Worm (Caenorhabditis elegans) whole organism, L3 larva: Measurements from ENCODE around the gene F58A3.4.

ENCODE experiments used
- ZK546.5 ChIP-seq: sonication (generic microtip); optimal IDR thresholded peaks from 2 replicates; lab custom pipeline; 2017; ENCODE audit warnings: missing biosample characterization, missing genetic modification characterization
- aly-2 ChIP-seq: fragments of 150-350 bp; optimal IDR thresholded peaks from 2 replicates; lab custom pipeline; 2014; ENCODE audit warnings: missing biosample characterization, missing genetic modification characterization
- ama-1 ChIP-seq: fragments of 150-350 bp; optimal IDR thresholded peaks from 2 replicates; lab custom pipeline; 2018
- ceh-28 ChIP-seq: fragments of 150-350 bp; optimal IDR thresholded peaks from 2 replicates; lab custom pipeline; 2014; ENCODE audit warnings: missing biosample characterization, missing genetic modification reagents, missing genetic modification characterization
- ceh-82 ChIP-seq: fragments of 150-350 bp; optimal IDR thresholded peaks from 2 replicates; lab custom pipeline; 2014; ENCODE audit warnings: missing biosample characterization, missing genetic modification characterization
- ceh-9 ChIP-seq: sonication (generic microtip); optimal IDR thresholded peaks from 2 replicates; lab custom pipeline; 2018; ENCODE audit warnings: missing biosample characterization, missing genetic modification characterization
- daf-12 ChIP-seq: fragments of 150-350 bp; optimal IDR thresholded peaks from 2 replicates; lab custom pipeline; 2014; ENCODE audit warnings: missing biosample characterization, missing genetic modification reagents, missing genetic modification characterization
- elt-2 ChIP-seq: sonication (generic microtip); optimal IDR thresholded peaks from 2 replicates; lab custom pipeline; 2016; ENCODE audit warnings: missing genetic modification reagents, mild to moderate bottlenecking, missing genetic modification characterization, missing compliant biosample characterization
- elt-3 ChIP-seq, 3 experiments: fragments of 150-350 bp in 1 of 3; sonication (generic microtip) in 2 of 3; optimal IDR thresholded peaks; 2 replicates in 2 of 3; 4 replicates in 1 of 3; lab custom pipeline; 2014 to 2017; ENCODE audit warnings: missing biosample characterization in 3 of 3, missing genetic modification characterization in 3 of 3
- eor-1 ChIP-seq, 2 experiments: fragments of 150-350 bp; optimal IDR thresholded peaks; 2 replicates each; lab custom pipeline; 2014 to 2018; ENCODE audit warnings: missing biosample characterization in 2 of 2, missing genetic modification characterization in 2 of 2
- fkh-10 ChIP-seq: sonication (generic microtip); optimal IDR thresholded peaks from 2 replicates; lab custom pipeline; 2017; ENCODE audit warnings: missing biosample characterization, missing genetic modification reagents, missing genetic modification characterization
- fos-1 ChIP-seq: fragments of 150-350 bp; optimal IDR thresholded peaks from 2 replicates; lab custom pipeline; 2014; ENCODE audit warnings: missing biosample characterization, missing genetic modification characterization
- hmg-11 ChIP-seq: sonication (generic microtip); optimal IDR thresholded peaks from 2 replicates; lab custom pipeline; 2016; ENCODE audit warnings: missing genetic modification characterization, missing compliant biosample characterization
- jun-1 ChIP-seq: fragments of 150-350 bp; optimal IDR thresholded peaks from 2 replicates; lab custom pipeline; 2014; ENCODE audit warnings: missing biosample characterization, missing genetic modification reagents, missing genetic modification characterization
- lin-15B ChIP-seq: fragments of 150-350 bp; optimal IDR thresholded peaks from 2 replicates; lab custom pipeline; 2014; ENCODE audit warnings: missing biosample characterization, missing genetic modification characterization
- lin-39 ChIP-seq: fragments of 150-350 bp; optimal IDR thresholded peaks from 2 replicates; lab custom pipeline; 2018; ENCODE audit warnings: missing biosample characterization, missing genetic modification reagents, missing genetic modification characterization
- lsy-12 ChIP-seq: sonication (generic microtip); optimal IDR thresholded peaks from 2 replicates; lab custom pipeline; 2016; ENCODE audit warnings: mild to moderate bottlenecking, missing genetic modification characterization, missing compliant biosample characterization
- mdl-1 ChIP-seq: fragments of 150-350 bp; optimal IDR thresholded peaks from 2 replicates; lab custom pipeline; 2014; ENCODE audit warnings: missing biosample characterization, missing genetic modification characterization
- mml-1 ChIP-seq: fragments of 150-350 bp; sonication (generic microtip); optimal IDR thresholded peaks from 3 replicates; lab custom pipeline; 2014; ENCODE audit warnings: missing biosample characterization, missing genetic modification characterization
- nfya-1 ChIP-seq: sonication (generic microtip); optimal IDR thresholded peaks from 2 replicates; lab custom pipeline; 2017; ENCODE audit warnings: missing genetic modification characterization, mild to moderate bottlenecking, missing compliant biosample characterization, antibody characterized with exemption, moderate library complexity; ENCODE audit not compliant: insufficient read depth
- nhr-11 ChIP-seq: fragments of 150-350 bp; optimal IDR thresholded peaks from 2 replicates; lab custom pipeline; 2014; ENCODE audit warnings: missing biosample characterization, missing genetic modification characterization
- nhr-12 ChIP-seq: fragments of 150-350 bp; optimal IDR thresholded peaks from 2 replicates; lab custom pipeline; 2014; ENCODE audit warnings: missing biosample characterization, missing genetic modification characterization
- nhr-23 ChIP-seq: fragments of 150-350 bp; optimal IDR thresholded peaks from 2 replicates; lab custom pipeline; 2014; ENCODE audit warnings: missing biosample characterization, missing genetic modification reagents, missing genetic modification characterization
- nhr-237 ChIP-seq: fragments of 150-350 bp; optimal IDR thresholded peaks from 2 replicates; lab custom pipeline; 2014; ENCODE audit warnings: missing biosample characterization, missing genetic modification characterization
- nhr-25 ChIP-seq: sonication (generic microtip); optimal IDR thresholded peaks from 2 replicates; lab custom pipeline; 2017; ENCODE audit warnings: missing biosample characterization, missing genetic modification characterization
- nhr-28 ChIP-seq: fragments of 150-350 bp; optimal IDR thresholded peaks from 2 replicates; lab custom pipeline; 2014; ENCODE audit warnings: missing biosample characterization, missing genetic modification characterization
- nhr-43 ChIP-seq: sonication (generic microtip); optimal IDR thresholded peaks from 2 replicates; lab custom pipeline; 2016; ENCODE audit warnings: mild to moderate bottlenecking, missing genetic modification characterization, missing compliant biosample characterization; ENCODE audit not compliant: poor library complexity, severe bottlenecking
- nhr-67 ChIP-seq: fragments of 150-350 bp; optimal IDR thresholded peaks from 2 replicates; lab custom pipeline; 2014; ENCODE audit warnings: missing biosample characterization, missing genetic modification characterization
- nhr-76 ChIP-seq: fragments of 150-350 bp; sonication (generic microtip); optimal IDR thresholded peaks from 5 replicates; lab custom pipeline; 2014; ENCODE audit warnings: missing biosample characterization, missing genetic modification characterization
- nhr-77 ChIP-seq: fragments of 150-350 bp; optimal IDR thresholded peaks from 2 replicates; lab custom pipeline; 2014; ENCODE audit warnings: missing biosample characterization, missing genetic modification characterization
- pha-4 ChIP-seq: fragments of 150-350 bp; optimal IDR thresholded peaks from 2 replicates; lab custom pipeline; 2014; ENCODE audit warnings: missing biosample characterization, missing genetic modification reagents, missing genetic modification characterization
- pqm-1 ChIP-seq: fragments of 150-350 bp; optimal IDR thresholded peaks from 2 replicates; lab custom pipeline; 2017; ENCODE audit warnings: missing biosample characterization, missing genetic modification characterization, inconsistent platforms
- skn-1 ChIP-seq: fragments of 150-350 bp; optimal IDR thresholded peaks from 2 replicates; lab custom pipeline; 2014; ENCODE audit warnings: missing biosample characterization, missing genetic modification characterization
- snpc-4 ChIP-seq: fragments of 150-350 bp; optimal IDR thresholded peaks from 2 replicates; lab custom pipeline; 2014; ENCODE audit warnings: missing biosample characterization, missing genetic modification characterization
- unc-39 ChIP-seq: sonication (generic microtip); optimal IDR thresholded peaks from 4 replicates; lab custom pipeline; 2017; ENCODE audit warnings: missing biosample characterization, missing genetic modification characterization
- unc-62 ChIP-seq: fragments of 150-350 bp; sonication (generic microtip); optimal IDR thresholded peaks from 4 replicates; lab custom pipeline; 2014; ENCODE audit warnings: missing biosample characterization, missing genetic modification reagents, missing genetic modification characterization
- zag-1 ChIP-seq: fragments of 150-350 bp; optimal IDR thresholded peaks from 2 replicates; lab custom pipeline; 2014; ENCODE audit warnings: missing biosample characterization, missing genetic modification characterization
- ztf-4 ChIP-seq: fragments of 150-350 bp; optimal IDR thresholded peaks from 2 replicates; lab custom pipeline; 2014; ENCODE audit warnings: missing biosample characterization, missing genetic modification characterization

Gene F58A3.4

DNA sequence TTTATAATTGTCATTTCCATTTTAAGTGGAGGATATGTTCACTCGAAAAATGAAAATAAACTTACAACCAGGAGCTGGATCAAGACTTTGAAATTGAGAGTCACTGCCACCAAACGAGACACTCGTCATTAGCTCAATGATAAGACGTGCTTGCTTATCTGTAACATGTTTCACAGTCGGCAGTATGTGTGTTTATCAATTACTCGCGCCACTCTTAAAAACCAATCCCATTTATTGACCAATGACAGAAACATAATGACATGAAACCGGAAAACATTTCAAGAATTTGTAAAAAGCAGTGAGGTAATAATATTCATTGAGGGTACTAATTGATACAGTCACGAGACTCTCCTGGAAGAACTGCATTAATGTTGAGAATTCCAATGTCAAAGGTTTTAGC, 2.4 kb downstream of the F58A3.4 start, which contains the start of gene del-5:
Gene del-5, minus strand, starts transcription at position 130 of the 400 bp plus-strand sequence.
- TF ChIP-seq ZK546.5 (no peak), nhr-76 (tag; lab: Kevin White, UChicago) (no peak), nhr-67 (tag; lab: Kevin White, UChicago) (no peak), ceh-82 (tag; lab: Kevin White, UChicago) (no peak), mml-1 (tag; lab: Kevin White, UChicago) (no peak), fos-1 (no peak), elt-2 (tag; lab: Kevin White, UChicago) (peak; percentile 90), pqm-1 (peak; percentile 84), lin-15B (no peak), zag-1 (tag; lab: Kevin White, UChicago) (no peak), nhr-77 (tag; lab: Kevin White, UChicago) (no peak), ama-1 (lab: Kevin White, UChicago) (no peak), nhr-25 (tag; lab: Kevin White, UChicago) (no peak), nhr-23 (no peak), lin-39 (tag; lab: Kevin White, UChicago) (no peak), nhr-237 (tag; lab: Kevin White, UChicago) (no peak), nhr-28 (tag; lab: Kevin White, UChicago) (no peak), nfya-1 (peak; percentile 16), daf-12 (tag; lab: Kevin White, UChicago) (no peak), ztf-4 (tag; lab: Kevin White, UChicago) (no peak), nhr-43 (tag; lab: Kevin White, UChicago) (no peak), ceh-28 (tag; lab: Kevin White, UChicago) (no peak), nhr-11 (no peak), unc-39 (no peak), unc-62 (GFP tag; lab: Kevin White, UChicago) (no peak), aly-2 (tag; lab: Kevin White, UChicago) (no peak), jun-1 (tag; lab: Kevin White, UChicago) (peak; percentile 6), pha-4 (tag; lab: Kevin White, UChicago) (no peak), fkh-10 (GFP tag; lab: Kevin White, UChicago) (no peak), hmg-11 (tag; lab: Kevin White, UChicago) (no peak), eor-1 (tag; optimal IDR thresholded peaks at IDR 0.05; lab: Kevin White, UChicago) (no peak)

DNA sequence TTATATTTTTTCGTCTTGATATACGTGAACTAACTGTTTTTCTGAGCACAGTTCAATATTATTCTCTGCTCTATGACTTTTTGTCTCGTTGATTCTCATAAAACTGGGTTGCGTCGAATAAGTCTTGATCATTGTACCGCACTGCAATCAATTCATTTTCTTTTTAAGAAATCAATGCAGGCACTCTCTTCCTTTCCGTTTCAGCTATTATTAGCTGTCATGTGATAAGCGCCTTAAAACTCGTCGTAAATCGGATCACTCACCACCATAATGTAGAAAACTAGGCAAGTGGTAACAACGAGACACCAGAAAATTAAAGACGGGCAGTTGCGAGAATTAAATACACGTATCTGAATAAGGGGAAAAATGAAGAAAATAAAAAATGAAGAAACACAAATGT, 3.1 kb downstream of the F58A3.4 start:
- TF ChIP-seq lsy-12 (tag; lab: Kevin White, UChicago) (no peak), pqm-1 (peak; percentile 50), elt-2 (tag; lab: Kevin White, UChicago) (peak; percentile 58)
- TF ChIP-seq, all 47 proteins: peak for 2

DNA sequence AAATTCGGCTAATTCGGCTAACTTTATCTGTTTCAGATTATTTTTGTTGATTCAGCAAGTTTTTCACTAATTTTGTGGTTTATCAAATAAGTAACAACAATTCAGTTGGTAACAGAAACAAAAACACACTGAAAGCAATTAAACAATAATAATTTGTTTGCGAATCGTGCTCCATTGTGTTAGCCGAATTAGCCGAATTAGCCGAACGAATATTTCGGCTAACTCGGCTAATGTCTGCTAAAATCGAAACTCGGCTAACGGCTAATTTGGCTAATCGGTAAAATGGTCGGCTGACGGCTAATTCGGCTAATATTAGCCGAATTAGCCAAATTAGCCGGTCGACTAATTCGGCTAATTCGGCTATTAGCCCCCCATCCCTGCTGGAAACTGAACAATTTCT, 6.8 kb downstream of the F58A3.4 start:
- no peak for TF ChIP-seq aly-2 (tag; lab: Kevin White, UChicago)
- TF ChIP-seq ceh-9 (tag; lab: Kevin White, UChicago), result no peak
- TF ChIP-seq elt-3 (tag; optimal IDR thresholded peaks at IDR 0.05; lab: Kevin White, UChicago), result no peak
- no peak for TF ChIP-seq ZK546.5
- no peak for TF ChIP-seq mdl-1 (tag; lab: Kevin White, UChicago)
- TF ChIP-seq nhr-12 (tag; lab: Kevin White, UChicago), result no peak
- no peak for TF ChIP-seq skn-1 (tag; lab: Kevin White, UChicago)

DNA sequence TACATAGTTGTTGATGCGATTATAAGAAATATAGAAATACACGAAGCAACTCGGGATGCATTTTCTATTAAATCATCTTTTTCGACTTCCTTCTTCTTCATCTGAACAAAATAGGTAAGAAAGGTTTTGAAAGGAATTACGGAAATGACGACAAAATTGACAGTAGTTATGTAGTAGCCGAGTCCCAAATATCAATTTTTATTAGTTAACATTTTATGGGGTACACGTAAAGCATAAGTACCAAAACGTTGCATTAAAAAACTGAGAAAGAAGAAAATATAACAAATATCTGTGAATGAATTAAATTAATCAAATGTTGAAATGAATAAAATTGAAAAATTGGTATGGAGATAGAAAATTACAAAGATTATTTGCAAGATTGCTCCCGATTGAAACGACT, 8.7 kb downstream of the F58A3.4 start, which contains the start of gene col-177:
Gene col-177, minus strand, starts transcription at position 101 of the 400 bp plus-strand sequence.
- no peak for TF ChIP-seq nhr-25 (tag; lab: Kevin White, UChicago)
- TF ChIP-seq lin-39 (tag; lab: Kevin White, UChicago), result no peak
- no peak for TF ChIP-seq elt-2 (tag; lab: Kevin White, UChicago)
- no peak for TF ChIP-seq ceh-28 (tag; lab: Kevin White, UChicago)
- TF ChIP-seq snpc-4 (tag; lab: Kevin White, UChicago), result no peak
